Worm (Caenorhabditis elegans) whole organism, L1 larva: ENCODE results near the gene F29B9.5.

Source experiments
- alr-1 ChIP-seq: fragments of 200-800 bp; sonication (Bioruptor generic); optimal IDR thresholded peaks from 2 replicates; lab custom pipeline; 2018; ENCODE audit warnings: borderline replicate concordance, mild to moderate bottlenecking, missing genetic modification characterization, missing compliant biosample characterization
- aly-2 ChIP-seq: fragments of 150-350 bp; optimal IDR thresholded peaks from 2 replicates; lab custom pipeline; 2014; ENCODE audit warnings: missing biosample characterization, missing genetic modification characterization
- fkh-4 ChIP-seq: sonication (generic microtip); optimal IDR thresholded peaks from 2 replicates; lab custom pipeline; 2016; ENCODE audit warnings: missing compliant biosample characterization, missing genetic modification characterization, borderline replicate concordance
- mdl-1 ChIP-seq, 2 experiments: fragments of 150-350 bp; optimal IDR thresholded peaks; 2 replicates each; lab custom pipeline; 2014 to 2017; ENCODE audit warnings: missing biosample characterization in 2 of 2, missing genetic modification characterization in 2 of 2, inconsistent platforms in 1 of 2
- nhr-20 ChIP-seq: sonication (generic microtip); optimal IDR thresholded peaks from 2 replicates; lab custom pipeline; 2016; ENCODE audit warnings: mild to moderate bottlenecking, missing genetic modification characterization, missing compliant biosample characterization
- skn-1 ChIP-seq: fragments of 150-350 bp; optimal IDR thresholded peaks from 2 replicates; lab custom pipeline; 2014; ENCODE audit warnings: missing biosample characterization, missing genetic modification characterization
- sup-37 ChIP-seq: fragments of 200-800 bp; sonication (Bioruptor generic); optimal IDR thresholded peaks from 2 replicates; lab custom pipeline; 2018; ENCODE audit warnings: mild to moderate bottlenecking, missing genetic modification characterization, missing compliant biosample characterization
- unc-62 ChIP-seq: fragments of 150-350 bp; optimal IDR thresholded peaks from 2 replicates; lab custom pipeline; 2014; ENCODE audit warnings: missing biosample characterization, missing genetic modification reagents, missing genetic modification characterization

ce11 chrIV:4674322-4674721 is 22.1 kb downstream of the F29B9.5 start:
- TF ChIP-seq nhr-20 (tag; lab: Kevin White, UChicago): no peak
- TF ChIP-seq unc-62 (GFP tag; lab: Kevin White, UChicago): no peak
- TF ChIP-seq sup-37 (GFP tag; lab: Kevin White, UChicago): no peak
- no peak for TF ChIP-seq skn-1
- TF ChIP-seq aly-2: no peak
- TF ChIP-seq mdl-1 (tag; optimal IDR thresholded peaks at IDR 0.05; lab: Kevin White, UChicago): no peak
- TF ChIP-seq alr-1 (tag; lab: Kevin White, UChicago): no peak
- no peak for TF ChIP-seq fkh-4 (tag; lab: Kevin White, UChicago)
